Worm (Caenorhabditis elegans) whole organism, L4 larva: ENCODE data around the gene ZK666.12.

Source experiments
- D1046.2 ChIP-seq: fragments of 200-800 bp; sonication (Bioruptor generic); IDR thresholded peaks from 2 replicates; pipeline ENCODE4 v1.3.6; 2022; ENCODE audit warnings: missing genetic modification characterization, missing compliant biosample characterization
- F37D6.2 ChIP-seq: sonication (generic microtip); optimal IDR thresholded peaks from 2 replicates; lab custom pipeline; 2016; ENCODE audit warnings: mild to moderate bottlenecking, missing genetic modification characterization, missing compliant biosample characterization
- F44E2.7 ChIP-seq: fragments of 200-800 bp; sonication (Bioruptor generic); IDR thresholded peaks from 2 replicates; pipeline ENCODE4 v2.1.2; 2022; ENCODE audit warnings: missing genetic modification characterization, missing compliant biosample characterization
- F49E8.2 ChIP-seq: sonication (generic microtip); optimal IDR thresholded peaks from 2 replicates; lab custom pipeline; 2016; ENCODE audit warnings: missing compliant biosample characterization, mild to moderate bottlenecking, missing genetic modification characterization, borderline replicate concordance
- T20F7.1 ChIP-seq: fragments of 200-800 bp; sonication (Bioruptor generic); optimal IDR thresholded peaks from 2 replicates; lab custom pipeline; 2018; ENCODE audit warnings: mild to moderate bottlenecking, missing genetic modification characterization, missing compliant biosample characterization
- Y105C5A.15 ChIP-seq: fragments of 200-800 bp; sonication (Bioruptor generic); IDR thresholded peaks from 2 replicates; pipeline ENCODE4 v1.3.6; 2022; ENCODE audit warnings: missing genetic modification characterization, missing compliant biosample characterization
- Y48G9A.11 ChIP-seq: fragments of 200-800 bp; sonication (Bioruptor generic); IDR thresholded peaks from 2 replicates; pipeline ENCODE4 v1.3.6; 2022; ENCODE audit warnings: missing genetic modification reagents, missing genetic modification characterization, missing compliant biosample characterization
- ZK337.2 ChIP-seq: fragments of 200-800 bp; sonication (Bioruptor generic); IDR thresholded peaks from 2 replicates; pipeline ENCODE4 v1.3.6; 2022; ENCODE audit warnings: missing genetic modification reagents, missing genetic modification characterization, missing compliant biosample characterization
- ceh-20 ChIP-seq: fragments of 200-800 bp; sonication (Bioruptor generic); IDR thresholded peaks from 2 replicates; pipeline ENCODE4 v1.3.6; 2022; ENCODE audit warnings: missing genetic modification reagents, missing genetic modification characterization, missing compliant biosample characterization
- ceh-28 ChIP-seq: fragments of 150-350 bp; optimal IDR thresholded peaks from 2 replicates; lab custom pipeline; 2014; ENCODE audit warnings: missing biosample characterization, missing genetic modification reagents, missing genetic modification characterization
- ceh-32 ChIP-seq: sonication (generic microtip); optimal IDR thresholded peaks from 2 replicates; lab custom pipeline; 2016; ENCODE audit warnings: mild to moderate bottlenecking, missing genetic modification characterization, missing compliant biosample characterization; ENCODE audit not compliant: poor library complexity
- ceh-44 ChIP-seq: fragments of 200-800 bp; sonication (Bioruptor generic); IDR thresholded peaks from 2 replicates; pipeline ENCODE4 v1.3.6; 2022; ENCODE audit warnings: missing genetic modification reagents, missing genetic modification characterization, missing compliant biosample characterization
- ceh-62 ChIP-seq: sonication (generic microtip); optimal IDR thresholded peaks from 2 replicates; lab custom pipeline; 2017; ENCODE audit warnings: missing biosample characterization, missing genetic modification characterization
- ces-1 ChIP-seq: fragments of 150-350 bp; sonication (generic microtip); optimal IDR thresholded peaks from 4 replicates; lab custom pipeline; 2014; ENCODE audit warnings: missing biosample characterization, missing genetic modification reagents, missing genetic modification characterization
- cey-2 ChIP-seq: sonication (generic microtip); optimal IDR thresholded peaks from 3 replicates; lab custom pipeline; 2017; ENCODE audit warnings: missing genetic modification characterization, mild to moderate bottlenecking, missing compliant biosample characterization, antibody characterized with exemption, borderline replicate concordance; ENCODE audit not compliant: insufficient read depth
- ctbp-1 ChIP-seq: fragments of 200-800 bp; sonication (Bioruptor generic); IDR thresholded peaks from 2 replicates; pipeline ENCODE4 v1.3.6; 2022; ENCODE audit warnings: missing genetic modification reagents, missing genetic modification characterization, missing compliant biosample characterization
- daf-12 ChIP-seq: fragments of 150-350 bp; optimal IDR thresholded peaks from 2 replicates; lab custom pipeline; 2014; ENCODE audit warnings: missing biosample characterization, missing genetic modification reagents, missing genetic modification characterization
- dmd-8 ChIP-seq: fragments of 200-800 bp; sonication (Bioruptor generic); IDR thresholded peaks from 2 replicates; pipeline ENCODE4 v1.3.6; 2022; ENCODE audit warnings: missing genetic modification characterization, missing compliant biosample characterization
- dmd-9 ChIP-seq: fragments of 200-800 bp; sonication (Bioruptor generic); IDR thresholded peaks from 2 replicates; pipeline ENCODE4 v1.3.6; 2022; ENCODE audit warnings: missing genetic modification reagents, missing genetic modification characterization, missing compliant biosample characterization
- dpl-1 ChIP-seq: fragments of 150-350 bp; optimal IDR thresholded peaks from 2 replicates; lab custom pipeline; 2014; ENCODE audit warnings: missing biosample characterization, missing genetic modification reagents, missing genetic modification characterization
- duxl-1 ChIP-seq: sonication (generic microtip); optimal IDR thresholded peaks from 2 replicates; lab custom pipeline; 2016; ENCODE audit warnings: mild to moderate bottlenecking, missing genetic modification characterization, moderate library complexity, missing compliant biosample characterization; ENCODE audit not compliant: poor library complexity
- fkh-10 ChIP-seq: fragments of 150-350 bp; optimal IDR thresholded peaks from 2 replicates; lab custom pipeline; 2014; ENCODE audit warnings: missing biosample characterization, missing genetic modification reagents, missing genetic modification characterization
- gei-8 ChIP-seq: fragments of 200-800 bp; sonication (Bioruptor generic); optimal IDR thresholded peaks from 2 replicates; lab custom pipeline; 2018; ENCODE audit warnings: mild to moderate bottlenecking, missing genetic modification characterization, missing compliant biosample characterization
- hlh-30 ChIP-seq: sonication (generic microtip); optimal IDR thresholded peaks from 2 replicates; lab custom pipeline; 2017; ENCODE audit warnings: antibody characterized with exemption, mild to moderate bottlenecking, missing genetic modification characterization, missing compliant biosample characterization; ENCODE audit not compliant: insufficient read depth
- lin-15B ChIP-seq: fragments of 150-350 bp; sonication (generic microtip); optimal IDR thresholded peaks from 3 replicates; lab custom pipeline; 2014; ENCODE audit warnings: missing biosample characterization, missing genetic modification characterization
- lin-29 ChIP-seq: fragments of 200-800 bp; sonication (Bioruptor generic); IDR thresholded peaks from 2 replicates; pipeline ENCODE4 v1.3.6; 2022; ENCODE audit warnings: missing genetic modification reagents, missing genetic modification characterization, missing compliant biosample characterization
- lin-39 ChIP-seq: fragments of 150-350 bp; optimal IDR thresholded peaks from 2 replicates; lab custom pipeline; 2014; ENCODE audit warnings: missing biosample characterization, missing genetic modification reagents, missing genetic modification characterization
- lir-3 ChIP-seq: sonication (generic microtip); optimal IDR thresholded peaks from 2 replicates; lab custom pipeline; 2016; ENCODE audit warnings: mild to moderate bottlenecking, missing genetic modification characterization, missing compliant biosample characterization
- madf-5 ChIP-seq, 2 experiments: fragments of 200-800 bp; sonication (Bioruptor generic); IDR thresholded peaks; 2 replicates each; pipeline ENCODE4 v1.3.6; 2022; ENCODE audit warnings: missing compliant biosample characterization in 2 of 2, missing genetic modification characterization in 2 of 2
- mxl-3 ChIP-seq: fragments of 200-800 bp; sonication (Bioruptor generic); optimal IDR thresholded peaks from 2 replicates; lab custom pipeline; 2018; ENCODE audit warnings: mild to moderate bottlenecking, missing genetic modification characterization, missing compliant biosample characterization
- nhr-41 ChIP-seq: fragments of 200-800 bp; sonication (Bioruptor generic); IDR thresholded peaks from 2 replicates; pipeline ENCODE4 v1.3.6; 2022; ENCODE audit warnings: missing genetic modification reagents, missing genetic modification characterization, missing compliant biosample characterization
- nhr-6 ChIP-seq: fragments of 150-350 bp; optimal IDR thresholded peaks from 2 replicates; lab custom pipeline; 2014; ENCODE audit warnings: missing biosample characterization, missing genetic modification characterization
- nhr-76 ChIP-seq: fragments of 150-350 bp; optimal IDR thresholded peaks from 2 replicates; lab custom pipeline; 2014; ENCODE audit warnings: missing biosample characterization, missing genetic modification characterization
- saeg-2 ChIP-seq: fragments of 200-800 bp; sonication (Bioruptor generic); IDR thresholded peaks from 2 replicates; pipeline ENCODE4 v1.3.6; 2022; ENCODE audit warnings: missing genetic modification reagents, missing genetic modification characterization, missing compliant biosample characterization
- sdz-12 ChIP-seq: fragments of 200-800 bp; sonication (Bioruptor generic); optimal IDR thresholded peaks from 2 replicates; lab custom pipeline; 2018; ENCODE audit warnings: mild to moderate bottlenecking, missing genetic modification characterization, missing compliant biosample characterization
- set-16 ChIP-seq: fragments of 200-800 bp; sonication (Bioruptor generic); IDR thresholded peaks from 2 replicates; pipeline ENCODE4 v1.3.6; 2022; ENCODE audit warnings: missing genetic modification reagents, missing genetic modification characterization, missing compliant biosample characterization
- snpc-1.2 ChIP-seq: fragments of 200-800 bp; sonication (Bioruptor generic); IDR thresholded peaks from 2 replicates; pipeline ENCODE4 v1.3.6; 2022; ENCODE audit warnings: missing genetic modification reagents, missing genetic modification characterization, missing compliant biosample characterization
- snpc-4 ChIP-seq: fragments of 150-350 bp; optimal IDR thresholded peaks from 2 replicates; lab custom pipeline; 2014; ENCODE audit warnings: missing biosample characterization, missing genetic modification characterization
- spr-1 ChIP-seq: sonication (generic microtip); optimal IDR thresholded peaks from 2 replicates; lab custom pipeline; 2016; ENCODE audit warnings: mild to moderate bottlenecking, missing genetic modification characterization, missing compliant biosample characterization
- spr-3 ChIP-seq: fragments of 200-800 bp; sonication (Bioruptor generic); optimal IDR thresholded peaks from 2 replicates; lab custom pipeline; 2018; ENCODE audit warnings: mild to moderate bottlenecking, missing genetic modification characterization, missing compliant biosample characterization
- unc-39 ChIP-seq: sonication (generic microtip); optimal IDR thresholded peaks from 2 replicates; lab custom pipeline; 2017; ENCODE audit warnings: missing biosample characterization, missing genetic modification characterization
- unc-62 ChIP-seq, 3 experiments: fragments of 150-350 bp in 1 of 3; sonication (generic microtip); optimal IDR thresholded peaks in 2 of 3; peaks in 1 of 3; 1 replicate in 1 of 3; 2 replicates in 2 of 3; lab custom pipeline; 2014 to 2017; ENCODE audit warnings: missing biosample characterization in 3 of 3, missing genetic modification characterization in 3 of 3, missing genetic modification reagents in 3 of 3, missing genotype in 1 of 3
- zag-1 ChIP-seq: fragments of 150-350 bp; optimal IDR thresholded peaks from 2 replicates; lab custom pipeline; 2014; ENCODE audit warnings: missing biosample characterization, missing genetic modification characterization
- zfp-3 ChIP-seq: fragments of 200-800 bp; sonication (Bioruptor generic); conservative IDR thresholded peaks from 2 replicates; pipeline ENCODE4 v1.3.6; 2022; ENCODE audit warnings: missing genetic modification reagents, missing genetic modification characterization, missing compliant biosample characterization
- zip-2 ChIP-seq: fragments of 150-350 bp; optimal IDR thresholded peaks from 2 replicates; lab custom pipeline; 2014; ENCODE audit warnings: missing biosample characterization, missing genetic modification characterization
- ztf-11 ChIP-seq: fragments of 150-350 bp; optimal IDR thresholded peaks from 2 replicates; lab custom pipeline; 2014; ENCODE audit warnings: missing biosample characterization, missing genetic modification characterization
- ztf-7 ChIP-seq: fragments of 150-350 bp; optimal IDR thresholded peaks from 2 replicates; lab custom pipeline; 2014; ENCODE audit warnings: missing biosample characterization, missing genetic modification characterization

ZK666.12 gene

DNA sequence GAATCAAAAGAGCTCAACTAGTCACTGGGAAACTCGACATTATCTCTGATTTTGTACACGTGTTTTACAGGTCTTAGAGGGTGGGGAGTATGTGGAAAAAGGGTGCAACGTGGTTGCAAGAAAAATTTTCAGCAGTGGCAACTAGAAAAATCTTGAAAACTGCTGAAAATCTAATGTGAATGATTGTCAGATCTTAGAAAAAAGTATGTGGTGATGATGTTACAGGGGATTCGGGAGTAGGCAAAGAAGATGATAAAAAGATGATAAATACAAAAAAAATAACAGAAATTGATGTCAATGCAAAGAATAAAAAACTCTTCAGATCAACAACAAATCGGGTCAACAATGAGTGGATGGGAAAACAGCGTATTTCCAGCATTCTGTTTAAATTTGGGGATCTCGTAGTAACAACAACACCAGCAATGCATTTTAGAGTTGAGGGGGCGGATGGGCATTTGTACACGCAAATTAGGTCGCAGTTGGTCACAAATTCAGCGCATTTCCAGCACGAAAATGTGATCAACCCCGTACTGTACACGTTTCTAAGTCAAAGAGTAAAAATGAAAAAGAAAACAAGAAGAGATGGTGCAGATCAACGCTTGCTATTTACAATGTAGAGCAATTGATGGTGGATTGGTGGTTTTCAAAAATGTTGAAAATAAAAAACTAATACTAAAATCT is 47.6 kb downstream of the ZK666.12 start (continued):
- peak; percentile 45; the same call in 1 of the 2 replicates for TF ChIP-seq ctbp-1
- TF ChIP-seq lin-15B (tag; lab: Kevin White, UChicago): peak; percentile 2
- TF ChIP-seq T20F7.1 (GFP tag; lab: Kevin White, UChicago): peak; percentile 35
- no peak for TF ChIP-seq nhr-41 (GFP tag; lab: Robert Waterston, UW)
- TF ChIP-seq Y48G9A.11: no peak; the same call in 1 of the 2 replicates
- peak; percentile 61; the same call in 1 of the 2 replicates for TF ChIP-seq zfp-3 (GFP tag; lab: Robert Waterston, UW)
- no peak for TF ChIP-seq D1046.2 (GFP tag; lab: Robert Waterston, UW)
- no peak for TF ChIP-seq snpc-1.2
- TF ChIP-seq Y105C5A.15 (GFP tag; lab: Robert Waterston, UW): no peak
- peak in 1 of 2 experiments; percentile 22 for TF ChIP-seq unc-62 (GFP tag; optimal IDR thresholded peaks at IDR 0.05 in 1 of 2; lab: Kevin White, UChicago)
- no peak for TF ChIP-seq unc-62 (tag; optimal IDR thresholded peaks at IDR 0.05; lab: Kevin White, UChicago)
- no peak for TF ChIP-seq ceh-44
- peak; percentile 5 for TF ChIP-seq F49E8.2 (tag; lab: Kevin White, UChicago)
- no peak for TF ChIP-seq nhr-76 (tag; lab: Kevin White, UChicago)
- TF ChIP-seq sdz-12 (GFP tag; lab: Kevin White, UChicago): no peak
- TF ChIP-seq duxl-1: peak; percentile 42
- TF ChIP-seq lin-29: peak; percentile 37; the same call in 1 of the 2 replicates
- TF ChIP-seq daf-12: no peak
- TF ChIP-seq ZK337.2: no peak
- no peak for TF ChIP-seq ces-1 (GFP tag; lab: Kevin White, UChicago)
- no peak for TF ChIP-seq ceh-28 (tag; lab: Kevin White, UChicago)
- TF ChIP-seq ztf-7: no peak

DNA sequence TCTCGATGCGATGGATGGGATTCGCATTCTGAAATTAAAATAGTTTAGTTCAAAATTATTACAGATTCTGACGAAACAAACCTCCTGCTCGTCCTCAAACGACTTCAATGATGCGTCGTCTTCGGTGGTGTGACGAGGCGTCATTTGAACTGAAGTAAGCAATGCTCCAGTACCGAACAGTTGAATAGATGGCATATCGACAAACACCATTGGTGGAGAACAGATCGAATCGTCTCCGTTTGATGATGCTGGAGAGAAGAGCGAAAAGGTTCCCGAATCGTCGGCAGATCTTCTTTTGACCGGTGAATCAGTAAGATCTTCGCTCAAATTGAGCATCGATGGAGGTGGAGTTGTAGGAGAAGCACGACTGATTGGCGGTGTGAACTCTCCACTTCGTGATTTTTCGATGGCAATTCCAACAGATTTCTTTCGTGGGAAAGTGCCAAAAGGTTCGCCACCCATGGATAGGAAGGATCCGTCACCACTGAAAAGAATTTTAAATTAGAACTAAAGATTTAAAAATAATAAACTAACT is 48.4 kb downstream of the ZK666.12 start:
- TF ChIP-seq snpc-1.2 (no peak), mxl-3 (no peak), D1046.2 (GFP tag; lab: Robert Waterston, UW) (peak; percentile 10; the same call in 1 of the 2 replicates), spr-3 (GFP tag; lab: Kevin White, UChicago) (no peak), spr-1 (tag; lab: Kevin White, UChicago) (no peak), zag-1 (tag; lab: Kevin White, UChicago) (no peak), dmd-8 (no peak), lir-3 (no peak), ceh-28 (tag; lab: Kevin White, UChicago) (no peak), madf-5 (GFP tag; IDR thresholded peaks at IDR 0.05; lab: Robert Waterston, UW) (0 out of 4 replicates have a peak, but pooled peaks of 1 of the 2 experiments have one; percentile 65), dmd-9 (GFP tag; lab: Robert Waterston, UW) (no peak), hlh-30 (no peak), zip-2 (no peak), fkh-10 (GFP tag; lab: Kevin White, UChicago) (no peak), set-16 (GFP tag; lab: Robert Waterston, UW) (peak; percentile 38; the same call in 1 of the 2 replicates), cey-2 (tag; lab: Kevin White, UChicago) (no peak), nhr-6 (tag; lab: Kevin White, UChicago) (no peak), lin-29 (no peak; the same call in 1 of the 2 replicates), saeg-2 (GFP tag; lab: Robert Waterston, UW) (no peak), dpl-1 (GFP tag; lab: Kevin White, UChicago) (no peak), F44E2.7 (no peak), lin-15B (tag; lab: Kevin White, UChicago) (no peak), ceh-20 (GFP tag; lab: Robert Waterston, UW) (no peak), gei-8 (GFP tag; lab: Kevin White, UChicago) (no peak), lin-39 (tag; lab: Kevin White, UChicago) (no peak), nhr-41 (GFP tag; lab: Robert Waterston, UW) (no peak), snpc-4 (tag; lab: Kevin White, UChicago) (no peak), duxl-1 (peak; percentile 25), F49E8.2 (tag; lab: Kevin White, UChicago) (no peak), ceh-32 (tag; lab: Kevin White, UChicago) (no peak), ztf-11 (tag; lab: Kevin White, UChicago) (no peak), F37D6.2 (tag; lab: Kevin White, UChicago) (no peak), unc-39 (tag; lab: Kevin White, UChicago) (no peak), T20F7.1 (GFP tag; lab: Kevin White, UChicago) (no peak), ceh-62 (tag; lab: Kevin White, UChicago) (no peak)
